Worm (Caenorhabditis elegans) whole organism, L1 larva: ENCODE measurements around the gene hpo-10.

Experiments used
- fkh-10 ChIP-seq: sonication (generic microtip); optimal IDR thresholded peaks from 2 replicates; lab custom pipeline; 2017; ENCODE audit warnings: missing biosample characterization, missing genetic modification reagents, missing genetic modification characterization
- jun-1 ChIP-seq: fragments of 150-350 bp; optimal IDR thresholded peaks from 2 replicates; lab custom pipeline; 2014; ENCODE audit warnings: missing biosample characterization, missing genetic modification reagents, missing genetic modification characterization
- lin-13 ChIP-seq: fragments of 150-350 bp; optimal IDR thresholded peaks from 2 replicates; lab custom pipeline; 2014; ENCODE audit warnings: missing biosample characterization, missing genetic modification reagents, missing genetic modification characterization
- lin-15B ChIP-seq: fragments of 150-350 bp; sonication (generic microtip); optimal IDR thresholded peaks from 3 replicates; lab custom pipeline; 2014; ENCODE audit warnings: missing biosample characterization, missing genetic modification characterization
- lin-39 ChIP-seq: fragments of 150-350 bp; optimal IDR thresholded peaks from 2 replicates; lab custom pipeline; 2014; ENCODE audit warnings: missing biosample characterization, missing genetic modification reagents, missing genetic modification characterization
- lsy-2 ChIP-seq, 2 experiments: fragments of 150-350 bp; optimal IDR thresholded peaks; 2 replicates each; lab custom pipeline; 2014; ENCODE audit warnings: missing biosample characterization in 2 of 2, missing genetic modification characterization in 2 of 2
- nhr-11 ChIP-seq: fragments of 150-350 bp; optimal IDR thresholded peaks from 2 replicates; lab custom pipeline; 2014; ENCODE audit warnings: missing biosample characterization, missing genetic modification characterization
- rnt-1 ChIP-seq: sonication (generic microtip); optimal IDR thresholded peaks from 2 replicates; lab custom pipeline; 2016; ENCODE audit warnings: mild to moderate bottlenecking, missing genetic modification characterization, moderate library complexity, missing compliant biosample characterization
- skn-1 ChIP-seq: fragments of 150-350 bp; optimal IDR thresholded peaks from 2 replicates; lab custom pipeline; 2014; ENCODE audit warnings: missing biosample characterization, missing genetic modification characterization
- snpc-4 ChIP-seq: fragments of 150-350 bp; optimal IDR thresholded peaks from 2 replicates; lab custom pipeline; 2014; ENCODE audit warnings: missing biosample characterization, missing genetic modification characterization
- tbx-2 ChIP-seq: sonication (generic microtip); optimal IDR thresholded peaks from 2 replicates; lab custom pipeline; 2016; ENCODE audit warnings: missing genetic modification characterization, missing compliant biosample characterization
- ztf-11 ChIP-seq, 2 experiments: sonication (generic microtip); optimal IDR thresholded peaks; 2 replicates each; lab custom pipeline; 2016 to 2017; ENCODE audit warnings: missing genetic modification characterization in 2 of 2, missing biosample characterization in 1 of 2, missing compliant biosample characterization in 1 of 2

ce11 chrIII:5906749-5907148 lies 27.5 kb downstream of the hpo-10 start, which contains the start of gene erd-2.2:
- TF ChIP-seq snpc-4 (tag; lab: Kevin White, UChicago) (no peak), lin-13 (GFP tag; lab: Kevin White, UChicago) (no peak), tbx-2 (tag; lab: Kevin White, UChicago) (no peak), lsy-2 (tag; optimal IDR thresholded peaks at IDR 0.05; lab: Kevin White, UChicago) (no peak), skn-1 (tag; lab: Kevin White, UChicago) (no peak), ztf-11 (tag; optimal IDR thresholded peaks at IDR 0.05; lab: Kevin White, UChicago) (no peak), rnt-1 (no peak), jun-1 (tag; lab: Kevin White, UChicago) (no peak), fkh-10 (GFP tag; lab: Kevin White, UChicago) (no peak), nhr-11 (no peak), lin-39 (tag; lab: Kevin White, UChicago) (no peak), lin-15B (no peak)
